Fruit fly (Drosophila melanogaster) Kc167 (cell line): Measurements from ENCODE around the gene Sox102F.
"Not testable (repeated sequence)": the region's sequence is repeated elsewhere in the genome, so short reads cannot be mapped to it uniquely, and the experiment has no call there.

Source experiments
- Myc ChIP-seq: fragments of >200 bp; optimal IDR thresholded peaks from 2 replicates; lab custom pipeline; 2017; ENCODE audit warnings: missing external identifiers
- Sin3A ChIP-seq: fragments of >200 bp; optimal IDR thresholded peaks from 2 replicates; lab custom pipeline; 2018; ENCODE audit warnings: missing external identifiers
- h ChIP-seq: fragments of >200 bp; optimal IDR thresholded peaks from 3 replicates; lab custom pipeline; 2018; ENCODE audit warnings: missing external identifiers
- insv ChIP-seq: fragments of >200 bp; optimal IDR thresholded peaks from 3 replicates; lab custom pipeline; 2018; ENCODE audit warnings: missing external identifiers
- psq ChIP-seq: fragments of >200 bp; optimal IDR thresholded peaks from 2 replicates; lab custom pipeline; 2017; ENCODE audit warnings: missing external identifiers
- ttk ChIP-seq: sonication (Bioruptor generic); optimal IDR thresholded peaks from 2 replicates; lab custom pipeline; 2017; ENCODE audit warnings: missing external identifiers

The Sox102F gene

dm6 chr4:834837-835534 is 793 bp upstream of the Sox102F start:
- TF ChIP-seq insv (lab: Kevin White, UChicago) (no peak), ttk (lab: Kevin White, UChicago) (no peak), Myc (lab: Kevin White, UChicago) (no peak), h (no peak), psq (no peak), Sin3A (no peak)

dm6 chr4:834452-834820 is 243 bp upstream of the Sox102F start:
- TF ChIP-seq Myc (lab: Kevin White, UChicago): no peak
- no peak for TF ChIP-seq Sin3A
- TF ChIP-seq ttk (lab: Kevin White, UChicago): no peak
- TF ChIP-seq psq: no peak
- no peak for TF ChIP-seq insv (lab: Kevin White, UChicago)
- TF ChIP-seq h: no peak

- TF ChIP-seq ttk (lab: Kevin White, UChicago): no peak
- TF ChIP-seq psq: no peak
- TF ChIP-seq insv (lab: Kevin White, UChicago): no peak
- TF ChIP-seq Sin3A: no peak
- no peak for TF ChIP-seq Myc (lab: Kevin White, UChicago)
Observed at dm6 chr4:832985-833384, 1.2 kb downstream of the Sox102F start.

- no peak for TF ChIP-seq psq
- TF ChIP-seq Sin3A: no peak
- no peak for TF ChIP-seq h
- TF ChIP-seq insv (lab: Kevin White, UChicago): no peak
- TF ChIP-seq ttk (lab: Kevin White, UChicago): no peak
- no peak for TF ChIP-seq Myc (lab: Kevin White, UChicago)
Observed at dm6 chr4:831790-832189, 2.4 kb downstream of the Sox102F start.

- TF ChIP-seq h: no peak
- TF ChIP-seq Myc (lab: Kevin White, UChicago): no peak
- TF ChIP-seq insv (lab: Kevin White, UChicago): no peak
- no peak for TF ChIP-seq ttk (lab: Kevin White, UChicago)
- TF ChIP-seq Sin3A: no peak
- no peak for TF ChIP-seq psq
Observed at dm6 chr4:829783-830182, 4.4 kb downstream of the Sox102F start.

dm6 chr4:824043-824442 is 10.2 kb downstream of the Sox102F start:
- TF ChIP-seq insv (lab: Kevin White, UChicago) (no peak), ttk (lab: Kevin White, UChicago) (no peak), Sin3A (no peak), Myc (lab: Kevin White, UChicago) (no peak), psq (no peak), h (no peak)

- TF ChIP-seq ttk (lab: Kevin White, UChicago) (no peak), insv (lab: Kevin White, UChicago) (no peak), psq (no peak), h (no peak)
Observed at dm6 chr4:817799-818198, 16.4 kb downstream of the Sox102F start.

- TF ChIP-seq psq (no peak), h (no peak), insv (lab: Kevin White, UChicago) (no peak)
Observed at dm6 chr4:816500-816899, 17.7 kb downstream of the Sox102F start.

dm6 chr4:810864-811263 is 23.3 kb downstream of the Sox102F start:
- TF ChIP-seq insv (lab: Kevin White, UChicago) (no peak), ttk (lab: Kevin White, UChicago) (no peak), psq (no peak), Myc (lab: Kevin White, UChicago) (no peak)

dm6 chr4:807422-808391 is 26.5 kb downstream of the Sox102F start:
- no peak for TF ChIP-seq ttk (lab: Kevin White, UChicago)
- no peak for TF ChIP-seq psq
- no peak for TF ChIP-seq h

- TF ChIP-seq ttk (lab: Kevin White, UChicago): no peak
- TF ChIP-seq psq: no peak
- no peak for TF ChIP-seq Sin3A
- no peak for TF ChIP-seq Myc (lab: Kevin White, UChicago)
- TF ChIP-seq h: no peak
- TF ChIP-seq insv (lab: Kevin White, UChicago): no peak
Observed at dm6 chr4:806960-807359, 27.2 kb downstream of the Sox102F start.

- TF ChIP-seq Sin3A; Myc (lab: Kevin White, UChicago); insv (lab: Kevin White, UChicago): not testable (repeated sequence)
Observed at dm6 chr4:788878-789277, 45.3 kb downstream of the Sox102F start, which contains the start of gene MED26. TSS of gene MED26 (minus strand) at chr4:788978.

dm6 chr4:788350-788749 is 45.8 kb downstream of the Sox102F start:
- TF ChIP-seq Myc (lab: Kevin White, UChicago): no peak
- TF ChIP-seq ttk (lab: Kevin White, UChicago): no peak
- TF ChIP-seq psq: no peak
- TF ChIP-seq insv (lab: Kevin White, UChicago): no peak
